Worm (Caenorhabditis elegans) whole organism, L1 larva: ENCODE measurements around the gene sre-55.

Experiments
- Y116A8C.19 ChIP-seq: sonication (generic microtip); optimal IDR thresholded peaks from 2 replicates; lab custom pipeline; 2016; ENCODE audit warnings: missing compliant biosample characterization, missing genetic modification characterization, borderline replicate concordance
- ces-1 ChIP-seq: fragments of 150-350 bp; optimal IDR thresholded peaks from 2 replicates; lab custom pipeline; 2014; ENCODE audit warnings: missing biosample characterization, missing genetic modification reagents, missing genetic modification characterization
- efl-1 ChIP-seq, 4 experiments: fragments of 150-350 bp; optimal IDR thresholded peaks in 3 of 4; peaks in 1 of 4; 1 replicate in 1 of 4; 2 replicates in 3 of 4; lab custom pipeline; 2014; ENCODE audit warnings: missing biosample characterization in 2 of 4, missing genetic modification characterization in 2 of 4, missing genetic modification reagents in 2 of 4
- elt-2 ChIP-seq: sonication (generic microtip); optimal IDR thresholded peaks from 2 replicates; lab custom pipeline; 2016; ENCODE audit warnings: missing genetic modification characterization, mild to moderate bottlenecking, inconsistent platforms, missing compliant biosample characterization, missing genetic modification reagents
- fkh-10 ChIP-seq: sonication (generic microtip); optimal IDR thresholded peaks from 2 replicates; lab custom pipeline; 2017; ENCODE audit warnings: missing biosample characterization, missing genetic modification reagents, missing genetic modification characterization
- fkh-4 ChIP-seq: sonication (generic microtip); optimal IDR thresholded peaks from 2 replicates; lab custom pipeline; 2016; ENCODE audit warnings: missing compliant biosample characterization, missing genetic modification characterization, borderline replicate concordance
- nhr-11 ChIP-seq: fragments of 150-350 bp; optimal IDR thresholded peaks from 2 replicates; lab custom pipeline; 2014; ENCODE audit warnings: missing biosample characterization, missing genetic modification characterization
- nhr-76 ChIP-seq: sonication (generic microtip); optimal IDR thresholded peaks from 2 replicates; lab custom pipeline; 2017; ENCODE audit warnings: missing biosample characterization, missing genetic modification characterization
- skn-1 ChIP-seq: fragments of 150-350 bp; optimal IDR thresholded peaks from 2 replicates; lab custom pipeline; 2014; ENCODE audit warnings: missing biosample characterization, missing genetic modification characterization
- unc-86 ChIP-seq: sonication (generic microtip); optimal IDR thresholded peaks from 2 replicates; lab custom pipeline; 2016; ENCODE audit warnings: missing genetic modification characterization, missing compliant biosample characterization

ce11 chrII:12353104-12353503 lies 24.0 kb downstream of the sre-55 start:
- TF ChIP-seq fkh-4 (tag; lab: Kevin White, UChicago) = no peak
- no peak for TF ChIP-seq nhr-76 (tag; lab: Kevin White, UChicago)
- TF ChIP-seq ces-1 (GFP tag; lab: Kevin White, UChicago) = no peak
- TF ChIP-seq efl-1 (optimal IDR thresholded peaks at IDR 0.05; lab: Kevin White, UChicago) = no peak
- TF ChIP-seq efl-1 (GFP tag; optimal IDR thresholded peaks at IDR 0.05 in 1 of 2; lab: Kevin White, UChicago) = no peak
- TF ChIP-seq Y116A8C.19 (tag; lab: Kevin White, UChicago) = no peak
- TF ChIP-seq skn-1 (tag; lab: Kevin White, UChicago) = no peak
- no peak for TF ChIP-seq unc-86
- no peak for TF ChIP-seq elt-2 (tag; lab: Kevin White, UChicago)
- TF ChIP-seq nhr-11 (tag; lab: Kevin White, UChicago) = no peak
- TF ChIP-seq fkh-10 = no peak
